Fruit fly (Drosophila melanogaster): ENCODE data around the gene mtgo.

The mtgo gene

DNA sequence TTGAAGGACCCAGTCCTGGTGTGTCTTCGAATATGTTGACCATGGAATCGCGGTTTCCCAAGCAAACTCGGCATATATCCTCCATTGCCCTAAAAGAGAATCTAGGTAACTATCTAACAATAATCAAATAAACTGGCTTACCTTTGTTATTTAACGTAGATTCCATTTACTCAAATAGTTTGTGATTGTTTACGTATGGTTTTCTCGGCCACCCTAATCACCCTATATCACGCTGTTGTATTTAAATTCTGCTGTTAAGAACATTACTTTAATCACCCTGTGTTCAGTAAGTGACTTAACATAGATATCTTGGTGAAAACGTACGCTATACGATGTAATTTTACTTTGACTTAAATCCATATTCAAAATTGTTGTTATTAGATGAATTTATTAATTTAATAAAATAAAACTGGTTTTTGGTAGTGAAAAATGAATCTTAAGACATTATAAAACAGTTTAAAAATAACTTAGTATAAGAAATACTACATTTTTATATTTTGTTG, 158.2 kb downstream of the mtgo start:
- TF ChIP-seq dsf (GFP tag; optimal IDR thresholded peaks at IDR 0.05; ENCODE audit: borderline replicate concordance) (no peak), fru (GFP tag; optimal IDR thresholded peaks at IDR 0.05) (no peak), Hnf4 (GFP tag; optimal IDR thresholded peaks at IDR 0.05) (peak; percentile 21)

DNA sequence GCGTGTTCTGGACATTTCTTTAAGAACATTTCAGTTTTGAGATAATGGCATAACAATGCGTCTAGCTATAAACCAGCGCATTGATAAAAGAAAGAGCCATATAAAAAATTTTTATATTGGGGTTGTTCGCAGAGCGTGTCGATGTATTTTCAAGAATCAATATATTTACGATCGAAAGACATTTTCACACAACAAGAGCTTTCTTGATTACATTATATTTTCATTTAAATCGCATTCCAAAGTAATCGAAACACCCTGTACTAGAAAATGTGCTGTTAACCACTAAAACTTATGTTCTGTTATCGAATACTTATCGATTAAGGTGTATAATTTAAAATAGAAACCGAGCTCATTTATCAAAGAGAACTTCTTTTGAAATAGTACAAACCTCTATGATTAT, 158.9 kb downstream of the mtgo start:
- TF ChIP-seq Abd-B (GFP tag; optimal IDR thresholded peaks at IDR 0.05) = no peak
- TF ChIP-seq sv (GFP tag; optimal IDR thresholded peaks at IDR 0.05) = peak; percentile 26
- TF ChIP-seq rgr (GFP tag; optimal IDR thresholded peaks at IDR 0.05) = peak; percentile 48
- no peak for TF ChIP-seq foxo (GFP tag; optimal IDR thresholded peaks at IDR 0.05)
- no peak for TF ChIP-seq GATAd (GFP tag; optimal IDR thresholded peaks at IDR 0.05)
- no peak for TF ChIP-seq Dfd (GFP tag; optimal IDR thresholded peaks at IDR 0.05)
- peak; percentile 6 for TF ChIP-seq br (GFP tag; optimal IDR thresholded peaks at IDR 0.05)
- TF ChIP-seq dmrt93B (GFP tag; optimal IDR thresholded peaks at IDR 0.05) = no peak
- no peak for TF ChIP-seq tai (GFP tag; optimal IDR thresholded peaks at IDR 0.05)
- TF ChIP-seq fru (GFP tag; optimal IDR thresholded peaks at IDR 0.05) = peak; percentile 8
- TF ChIP-seq ey (GFP tag; optimal IDR thresholded peaks at IDR 0.05) = peak; percentile 21
- TF ChIP-seq OdsH (GFP tag; optimal IDR thresholded peaks at IDR 0.05) = peak; percentile 1
- no peak for TF ChIP-seq CG32264 (GFP tag; optimal IDR thresholded peaks at IDR 0.05)
- no peak for TF ChIP-seq Jra (GFP tag; optimal IDR thresholded peaks at IDR 0.05)
- TF ChIP-seq h (GFP tag; optimal IDR thresholded peaks at IDR 0.05) = peak; percentile 22
- TF ChIP-seq woc (GFP tag; optimal IDR thresholded peaks at IDR 0.05) = no peak
- peak; percentile 20 for TF ChIP-seq Hnf4 (GFP tag; optimal IDR thresholded peaks at IDR 0.05)

DNA sequence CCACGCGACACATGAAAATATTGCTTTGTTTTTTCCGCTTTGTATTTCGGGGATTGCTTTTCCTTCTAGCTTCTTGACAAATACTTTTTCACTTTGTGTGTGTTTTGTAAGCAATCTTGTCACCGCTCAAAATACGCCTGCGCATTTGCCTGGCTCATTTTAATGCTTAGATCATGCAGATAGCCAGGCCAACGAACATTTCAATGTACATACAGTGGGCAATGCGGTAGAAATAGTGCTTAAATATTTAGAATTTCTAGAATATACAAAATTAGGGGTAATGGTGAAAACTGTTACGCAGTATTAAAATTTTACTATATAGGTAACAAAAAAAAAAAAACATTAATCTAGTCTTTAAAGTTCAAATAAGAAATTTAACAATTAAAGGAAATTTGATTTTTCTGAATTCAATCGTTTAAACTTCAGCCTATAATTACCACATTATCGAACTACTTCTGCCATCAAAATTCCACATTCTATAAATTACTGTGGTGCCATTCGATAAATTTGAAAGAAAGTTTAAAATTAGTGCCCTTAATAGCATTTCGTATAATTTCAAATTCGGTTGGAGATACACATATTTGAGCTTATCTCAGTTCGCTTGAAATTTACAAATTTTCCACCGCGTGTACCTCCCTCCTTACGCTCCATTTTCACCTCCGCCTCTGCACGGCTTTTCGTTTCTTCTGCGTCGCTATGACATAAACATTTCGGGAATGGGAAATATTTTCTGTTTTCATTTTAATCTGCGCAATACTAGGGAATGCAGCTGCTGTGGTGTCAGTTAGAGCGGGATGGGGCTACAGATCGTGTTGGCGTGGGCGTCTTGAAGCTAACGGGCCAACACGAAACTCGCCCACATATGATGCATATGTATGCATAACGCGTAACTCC, 162.3 kb downstream of the mtgo start:
- no peak for TF ChIP-seq Dfd (GFP tag; optimal IDR thresholded peaks at IDR 0.05)
- no peak for TF ChIP-seq woc (GFP tag; optimal IDR thresholded peaks at IDR 0.05)
- no peak for TF ChIP-seq brk (GFP tag; optimal IDR thresholded peaks at IDR 0.05)
- TF ChIP-seq dmrt93B (GFP tag; optimal IDR thresholded peaks at IDR 0.05) = no peak

DNA sequence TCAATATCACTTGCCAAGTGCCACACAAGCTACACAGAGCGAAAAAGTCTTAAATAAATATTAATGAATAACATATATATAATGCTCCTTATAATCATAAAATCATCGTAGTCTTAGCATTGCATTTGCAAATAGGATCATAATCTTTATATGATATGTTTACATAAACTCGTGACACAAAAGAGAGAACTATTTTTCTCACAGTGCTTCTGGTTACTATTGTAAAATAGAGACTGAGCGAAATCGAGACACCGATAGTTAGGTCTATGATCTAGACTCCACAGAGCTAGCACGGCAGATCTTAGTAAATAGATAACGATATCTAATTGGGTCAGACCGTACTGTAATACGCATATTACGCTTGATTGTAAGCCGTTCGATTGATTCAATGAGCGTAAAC, 164.9 kb downstream of the mtgo start:
- TF ChIP-seq CG32264 (GFP tag; optimal IDR thresholded peaks at IDR 0.05) (no peak), brk (GFP tag; optimal IDR thresholded peaks at IDR 0.05) (no peak), Hr78 (GFP tag; optimal IDR thresholded peaks at IDR 0.05) (no peak), HLH106 (tag; optimal IDR thresholded peaks at IDR 0.05) (no peak), Dif (GFP tag; optimal IDR thresholded peaks at IDR 0.05; ENCODE audit: partially characterized antibody) (no peak), Jra (GFP tag; optimal IDR thresholded peaks at IDR 0.05) (no peak), rgr (GFP tag; optimal IDR thresholded peaks at IDR 0.05) (no peak)

DNA sequence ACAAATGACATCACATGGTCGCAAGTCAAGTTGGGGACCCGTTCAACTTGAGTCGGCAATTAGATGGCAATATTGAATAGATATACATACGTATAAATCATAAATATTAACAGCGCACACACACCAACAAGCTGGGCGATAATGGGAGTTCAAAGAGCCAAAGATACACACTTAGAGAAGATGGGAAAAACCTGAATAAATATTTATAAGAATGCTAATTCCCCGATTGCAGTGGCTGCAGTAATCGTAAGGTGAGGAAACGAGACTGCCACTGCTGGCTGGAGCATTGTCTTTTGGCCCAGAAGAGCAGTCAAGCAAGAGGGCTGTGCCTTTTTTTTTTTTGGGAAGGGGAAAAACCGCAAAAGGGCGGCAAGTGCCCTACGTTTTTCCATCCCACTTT, 165.4 kb downstream of the mtgo start:
- TF ChIP-seq woc (GFP tag; optimal IDR thresholded peaks at IDR 0.05) = no peak

DNA sequence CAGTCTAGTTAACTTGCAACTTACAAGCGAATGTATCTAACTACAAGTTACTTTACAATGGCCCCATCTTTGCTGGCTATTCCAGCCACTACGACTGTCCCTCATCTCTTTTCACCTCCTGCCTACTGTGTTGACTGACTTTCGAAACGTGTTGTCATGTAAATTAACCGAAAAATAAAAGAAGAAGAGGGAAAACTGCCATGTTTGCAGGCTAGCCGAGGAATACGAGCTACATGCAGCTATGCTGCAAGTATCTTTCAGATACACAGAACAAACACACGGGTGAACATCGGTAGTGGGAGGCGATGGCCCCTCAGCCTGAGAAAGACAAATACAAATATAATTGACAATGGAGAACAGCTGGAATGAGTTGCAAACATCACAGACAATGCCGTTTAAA, 165.9 kb downstream of the mtgo start:
- TF ChIP-seq fru (GFP tag; optimal IDR thresholded peaks at IDR 0.05) (no peak), br (GFP tag; optimal IDR thresholded peaks at IDR 0.05) (no peak), Dif (GFP tag; optimal IDR thresholded peaks at IDR 0.05; ENCODE audit: partially characterized antibody) (no peak), h (GFP tag; optimal IDR thresholded peaks at IDR 0.05) (no peak), Rel (GFP tag; optimal IDR thresholded peaks at IDR 0.05) (no peak), Rel (tag; optimal IDR thresholded peaks at IDR 0.05) (no peak), brk (GFP tag; optimal IDR thresholded peaks at IDR 0.05) (no peak), Vsx2 (GFP tag; optimal IDR thresholded peaks at IDR 0.05; ENCODE audit: partially characterized antibody) (no peak), dl (GFP tag; optimal IDR thresholded peaks at IDR 0.05; ENCODE audit: insufficient read depth in 1 of 2, partially characterized antibody in 2 of 2) (no peak), CG32264 (GFP tag; optimal IDR thresholded peaks at IDR 0.05) (no peak), pan (optimal IDR thresholded peaks at IDR 0.05) (no peak), rgr (GFP tag; optimal IDR thresholded peaks at IDR 0.05) (no peak), HLH106 (tag; optimal IDR thresholded peaks at IDR 0.05) (no peak), CG9705 (GFP tag; optimal IDR thresholded peaks at IDR 0.05) (no peak), ey (GFP tag; optimal IDR thresholded peaks at IDR 0.05) (no peak), tai (GFP tag; optimal IDR thresholded peaks at IDR 0.05) (no peak), lola (GFP tag; optimal IDR thresholded peaks at IDR 0.05) (no peak)

Data from whole organism, wandering third instar larva.